Worm (Caenorhabditis elegans) whole organism, L1 larva: ENCODE results near the gene F42C5.4.

Source experiments
- aha-1 ChIP-seq: fragments of 150-350 bp; optimal IDR thresholded peaks from 2 replicates; lab custom pipeline; 2014; ENCODE audit warnings: missing biosample characterization, missing genetic modification characterization
- blmp-1 ChIP-seq: fragments of 150-350 bp; optimal IDR thresholded peaks from 2 replicates; lab custom pipeline; 2014; ENCODE audit warnings: missing biosample characterization, missing genetic modification characterization
- dpl-1 ChIP-seq, 3 experiments: fragments of 150-350 bp in 2 of 3; sonication (generic microtip) in 1 of 3; optimal IDR thresholded peaks; 2 replicates each; lab custom pipeline; 2014 to 2017; ENCODE audit warnings: missing biosample characterization in 3 of 3, missing genetic modification characterization in 3 of 3, missing genetic modification reagents in 3 of 3
- elt-2 ChIP-seq: sonication (generic microtip); optimal IDR thresholded peaks from 2 replicates; lab custom pipeline; 2016; ENCODE audit warnings: missing genetic modification characterization, mild to moderate bottlenecking, inconsistent platforms, missing compliant biosample characterization, missing genetic modification reagents
- mab-9 ChIP-seq: fragments of 200-800 bp; sonication (Bioruptor generic); IDR thresholded peaks from 2 replicates; pipeline ENCODE4 v1.3.6; 2022; ENCODE audit warnings: missing genetic modification reagents, missing genetic modification characterization, missing compliant biosample characterization
- nhr-19 ChIP-seq: fragments of 200-800 bp; sonication (Bioruptor generic); conservative IDR thresholded peaks from 2 replicates; pipeline ENCODE4 v1.3.6; 2022; ENCODE audit warnings: missing genetic modification characterization, missing compliant biosample characterization
- nhr-47 ChIP-seq: sonication (generic microtip); optimal IDR thresholded peaks from 2 replicates; lab custom pipeline; 2016; ENCODE audit warnings: mild to moderate bottlenecking, missing genetic modification characterization, moderate library complexity, missing compliant biosample characterization
- sox-4 ChIP-seq: sonication (generic microtip); optimal IDR thresholded peaks from 2 replicates; lab custom pipeline; 2016; ENCODE audit warnings: missing genetic modification characterization, missing compliant biosample characterization
- swsn-7 ChIP-seq: sonication (generic microtip); optimal IDR thresholded peaks from 2 replicates; lab custom pipeline; 2016; ENCODE audit warnings: missing genetic modification characterization, missing compliant biosample characterization

The F42C5.4 gene

DNA sequence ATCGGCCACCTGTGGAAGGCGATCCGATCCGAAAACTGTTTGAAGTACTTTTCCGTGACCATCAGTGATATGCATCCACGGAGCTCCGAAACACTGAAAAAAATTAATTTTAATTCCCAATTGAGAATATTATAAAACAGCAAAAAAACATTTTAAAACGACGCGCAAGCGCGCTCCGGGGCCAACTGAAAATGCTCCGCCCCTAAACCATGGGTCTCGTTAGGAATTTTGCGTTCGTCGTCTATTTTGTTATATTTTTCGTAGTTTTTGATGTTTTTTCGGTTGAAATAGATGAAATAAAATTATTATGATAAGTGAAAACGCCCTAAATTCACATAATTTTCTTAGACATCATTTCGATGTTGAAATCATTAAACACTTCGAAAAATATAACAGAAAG is 51.4 kb downstream of the F42C5.4 start:
- TF ChIP-seq nhr-19 (GFP tag; lab: Robert Waterston, UW) (no peak), sox-4 (no peak), nhr-47 (no peak), mab-9 (no peak), dpl-1 (GFP tag; optimal IDR thresholded peaks at IDR 0.05; lab: Kevin White, UChicago) (no peak), swsn-7 (tag; lab: Kevin White, UChicago) (no peak), elt-2 (tag; lab: Kevin White, UChicago) (no peak), aha-1 (tag; lab: Kevin White, UChicago) (no peak), blmp-1 (tag; lab: Kevin White, UChicago) (no peak)
